Fruit fly (Drosophila melanogaster) whole organism, embryonic: ENCODE measurements around the gene Sgsh.

Source experiments
- Adf1 ChIP-seq: fragments of 200-800 bp; sonication (Bioruptor generic); IDR thresholded peaks from 2 replicates; pipeline ENCODE4 v1.3.6; 2022; ENCODE audit warnings: missing biosample characterization, missing genetic modification characterization
- Bgb ChIP-seq: fragments of 200-800 bp; sonication (Bioruptor generic); IDR thresholded peaks from 2 replicates; pipeline ENCODE4 v1.3.6; 2022; ENCODE audit warnings: missing biosample characterization, missing genetic modification characterization; ENCODE audit not compliant: partially characterized antibody
- Blimp-1 ChIP-seq: fragments of 200-800 bp; sonication (Bioruptor generic); optimal IDR thresholded peaks from 3 replicates; lab custom pipeline; 2018; ENCODE audit warnings: missing biosample characterization, missing genetic modification characterization, mild to moderate bottlenecking, moderate library complexity, missing genetic modification reagents
- BtbVII ChIP-seq: fragments of 200-800 bp; sonication (Bioruptor generic); optimal IDR thresholded peaks from 3 replicates; lab custom pipeline; 2017; ENCODE audit warnings: missing biosample characterization, mild to moderate bottlenecking, missing genetic modification characterization
- CG10462 ChIP-seq: fragments of 200-800 bp; sonication (Bioruptor generic); optimal IDR thresholded peaks from 2 replicates; lab custom pipeline; 2016; ENCODE audit warnings: missing biosample characterization, missing genetic modification characterization
- CG10565 ChIP-seq: fragments of 200-800 bp; sonication (Bioruptor generic); optimal IDR thresholded peaks from 3 replicates; lab custom pipeline; 2016; ENCODE audit warnings: missing biosample characterization, mild to moderate bottlenecking, missing genetic modification characterization
- CG12299 ChIP-seq: fragments of 200-800 bp; sonication (Bioruptor generic); optimal IDR thresholded peaks from 2 replicates; lab custom pipeline; 2018; ENCODE audit warnings: missing biosample characterization, mild to moderate bottlenecking, missing genetic modification characterization
- CG12769 ChIP-seq: fragments of 200-800 bp; sonication (Bioruptor generic); optimal IDR thresholded peaks from 2 replicates; lab custom pipeline; 2019; ENCODE audit warnings: missing biosample characterization, mild to moderate bottlenecking, missing genetic modification characterization, moderate library complexity
- CG14860 ChIP-seq: fragments of 200-800 bp; sonication (Bioruptor generic); IDR thresholded peaks from 3 replicates; pipeline ENCODE4 v1.3.6; 2022; ENCODE audit warnings: missing biosample characterization, missing genetic modification characterization; ENCODE audit not compliant: partially characterized antibody
- CG18011 ChIP-seq: fragments of 200-800 bp; sonication (Bioruptor generic); optimal IDR thresholded peaks from 2 replicates; lab custom pipeline; 2017; ENCODE audit warnings: missing biosample characterization, missing genetic modification characterization, mild to moderate bottlenecking, moderate library complexity, missing genotype
- CG34224 ChIP-seq: fragments of 200-800 bp; sonication (Bioruptor generic); IDR thresholded peaks from 3 replicates; pipeline ENCODE4 v1.3.6; 2022; ENCODE audit warnings: missing biosample characterization, missing genetic modification characterization; ENCODE audit not compliant: partially characterized antibody
- CG34422 ChIP-seq: fragments of 200-800 bp; sonication (Bioruptor generic); IDR thresholded peaks from 3 replicates; pipeline ENCODE4 v1.3.6; 2022; ENCODE audit warnings: missing biosample characterization, missing genetic modification characterization
- CG4360 ChIP-seq: fragments of 200-800 bp; sonication (Bioruptor generic); IDR thresholded peaks from 2 replicates; pipeline ENCODE4 v1.3.6; 2022; ENCODE audit warnings: missing biosample characterization, missing genetic modification characterization
- CG5180 ChIP-seq: fragments of 200-800 bp; sonication (Bioruptor generic); optimal IDR thresholded peaks from 3 replicates; lab custom pipeline; 2017; ENCODE audit warnings: missing biosample characterization, missing genetic modification characterization, mild to moderate bottlenecking, moderate library complexity, missing genetic modification reagents
- CG6765 ChIP-seq: fragments of 200-800 bp; sonication (Bioruptor generic); optimal IDR thresholded peaks from 3 replicates; lab custom pipeline; 2017; ENCODE audit warnings: missing biosample characterization, mild to moderate bottlenecking, missing genetic modification characterization
- CG7786 ChIP-seq: fragments of 200-800 bp; sonication (Bioruptor generic); optimal IDR thresholded peaks from 2 replicates; lab custom pipeline; 2016; ENCODE audit warnings: missing biosample characterization, missing genetic modification characterization
- CG7928 ChIP-seq: fragments of 200-800 bp; sonication (Bioruptor generic); optimal IDR thresholded peaks from 2 replicates; lab custom pipeline; 2017; ENCODE audit warnings: missing biosample characterization, mild to moderate bottlenecking, missing genetic modification characterization
- CG9932 ChIP-seq: fragments of 200-800 bp; sonication (Bioruptor generic); IDR thresholded peaks from 2 replicates; pipeline ENCODE4 v1.3.6; 2022; ENCODE audit warnings: missing biosample characterization, missing genetic modification characterization
- CTCF ChIP-seq: fragments of 200-800 bp; sonication (Bioruptor generic); optimal IDR thresholded peaks from 2 replicates; lab custom pipeline; 2017; ENCODE audit warnings: missing biosample characterization, mild to moderate bottlenecking, missing genetic modification characterization, moderate library complexity
- Doc2 ChIP-seq: fragments of 200-800 bp; sonication (Bioruptor generic); IDR thresholded peaks from 2 replicates; pipeline ENCODE4 v1.3.6; 2022; ENCODE audit warnings: missing biosample characterization, missing genetic modification characterization
- ERR ChIP-seq: fragments of 200-800 bp; sonication (Bioruptor generic); optimal IDR thresholded peaks from 2 replicates; lab custom pipeline; 2016; ENCODE audit warnings: missing biosample characterization, missing genetic modification characterization
- HLH4C ChIP-seq: fragments of 200-800 bp; sonication (Bioruptor generic); IDR thresholded peaks from 3 replicates; pipeline ENCODE4 v1.3.6; 2022; ENCODE audit warnings: missing biosample characterization, missing genetic modification characterization; ENCODE audit not compliant: partially characterized antibody
- Hand ChIP-seq: fragments of 200-800 bp; sonication (Bioruptor generic); optimal IDR thresholded peaks from 2 replicates; lab custom pipeline; 2017; ENCODE audit warnings: mild to moderate bottlenecking, missing biosample characterization, missing genetic modification reagents, missing genetic modification characterization
- HmgD ChIP-seq: fragments of 200-800 bp; sonication (Bioruptor generic); optimal IDR thresholded peaks from 3 replicates; lab custom pipeline; 2016; ENCODE audit warnings: missing biosample characterization, missing genetic modification characterization
- Hmr ChIP-seq: fragments of 200-800 bp; sonication (Bioruptor generic); optimal IDR thresholded peaks from 3 replicates; lab custom pipeline; 2017; ENCODE audit warnings: mild to moderate bottlenecking, missing biosample characterization, missing genetic modification reagents, missing genetic modification characterization
- Hr78 ChIP-seq, 2 experiments: fragments of 200-800 bp in 1 of 2; fragments of >200 bp in 1 of 2; sonication (Bioruptor generic) in 1 of 2; optimal IDR thresholded peaks; 2 replicates each; lab custom pipeline; 2017 to 2019; ENCODE audit warnings: missing biosample characterization in 2 of 2, missing genetic modification characterization in 2 of 2, mild to moderate bottlenecking in 1 of 2, moderate library complexity in 1 of 2
- MBD-R2 ChIP-seq: fragments of 200-800 bp; sonication (Bioruptor generic); IDR thresholded peaks from 2 replicates; pipeline ENCODE4 v1.3.6; 2022; ENCODE audit warnings: missing biosample characterization, missing genetic modification characterization
- Sry-β ChIP-seq: fragments of 200-800 bp; sonication (Bioruptor generic); optimal IDR thresholded peaks from 2 replicates; lab custom pipeline; 2018; ENCODE audit warnings: missing biosample characterization, mild to moderate bottlenecking, missing genetic modification characterization, moderate library complexity
- amos ChIP-seq: fragments of 200-800 bp; sonication (Bioruptor generic); IDR thresholded peaks from 2 replicates; pipeline ENCODE4 v1.3.6; 2022; ENCODE audit warnings: missing biosample characterization, missing genetic modification characterization; ENCODE audit not compliant: partially characterized antibody
- chinmo ChIP-seq: fragments of 200-800 bp; sonication (Bioruptor generic); IDR thresholded peaks from 4 replicates; pipeline ENCODE4 v1.3.6; 2022; ENCODE audit warnings: missing biosample characterization, missing genetic modification characterization; ENCODE audit not compliant: partially characterized antibody
- cwo ChIP-seq: fragments of 200-800 bp; sonication (Bioruptor generic); optimal IDR thresholded peaks from 3 replicates; lab custom pipeline; 2017; ENCODE audit warnings: missing biosample characterization, missing genetic modification characterization, mild to moderate bottlenecking, moderate library complexity, missing genetic modification reagents
- dm ChIP-seq: fragments of 200-800 bp; sonication (Bioruptor generic); optimal IDR thresholded peaks from 3 replicates; lab custom pipeline; 2016; ENCODE audit warnings: missing biosample characterization, missing genetic modification characterization
- dmrt99B ChIP-seq: fragments of 200-800 bp; sonication (Bioruptor generic); optimal IDR thresholded peaks from 2 replicates; lab custom pipeline; 2018; ENCODE audit warnings: missing biosample characterization, mild to moderate bottlenecking, missing genetic modification characterization, moderate library complexity
- dpn ChIP-seq, 2 experiments: fragments of 200-800 bp; sonication (Bioruptor generic); optimal IDR thresholded peaks; 3 replicates each; lab custom pipeline; 2016; ENCODE audit warnings: missing biosample characterization in 2 of 2, missing genetic modification characterization in 2 of 2
- eve ChIP-seq, 2 experiments: fragments of >200 bp; optimal IDR thresholded peaks; 2 replicates each; lab custom pipeline; 2017; ENCODE audit warnings: missing biosample characterization in 2 of 2, missing genetic modification characterization in 2 of 2
- gfzf ChIP-seq: fragments of 200-800 bp; sonication (Bioruptor generic); optimal IDR thresholded peaks from 2 replicates; lab custom pipeline; 2016; ENCODE audit warnings: missing biosample characterization, mild to moderate bottlenecking, missing genetic modification characterization, moderate library complexity
- gsb ChIP-seq: fragments of 200-800 bp; sonication (Bioruptor generic); IDR thresholded peaks from 2 replicates; pipeline ENCODE4 v1.3.6; 2022; ENCODE audit warnings: missing biosample characterization, missing genetic modification characterization
- jumu ChIP-seq: fragments of 200-800 bp; sonication (Bioruptor generic); optimal IDR thresholded peaks from 3 replicates; lab custom pipeline; 2016; ENCODE audit warnings: missing biosample characterization, missing genetic modification characterization
- ken ChIP-seq: fragments of 200-800 bp; sonication (Bioruptor generic); IDR thresholded peaks from 3 replicates; pipeline ENCODE4 v1.3.6; 2022; ENCODE audit warnings: missing biosample characterization, missing genetic modification characterization
- lab ChIP-seq: fragments of 200-800 bp; sonication (Bioruptor generic); optimal IDR thresholded peaks from 3 replicates; lab custom pipeline; 2017; ENCODE audit warnings: missing biosample characterization, missing genetic modification characterization, mild to moderate bottlenecking, moderate library complexity, missing genetic modification reagents
- nau ChIP-seq: fragments of 200-800 bp; sonication (Bioruptor generic); optimal IDR thresholded peaks from 3 replicates; lab custom pipeline; 2017; ENCODE audit warnings: missing biosample characterization, mild to moderate bottlenecking, missing genetic modification characterization, missing genetic modification reagents
- pita ChIP-seq: fragments of 200-800 bp; sonication (Bioruptor generic); optimal IDR thresholded peaks from 2 replicates; lab custom pipeline; 2017; ENCODE audit warnings: missing biosample characterization, mild to moderate bottlenecking, missing genetic modification characterization
- salm ChIP-seq: fragments of 200-800 bp; sonication (Bioruptor generic); optimal IDR thresholded peaks from 2 replicates; lab custom pipeline; 2018; ENCODE audit warnings: missing biosample characterization, mild to moderate bottlenecking, missing genetic modification characterization
- schlank ChIP-seq: fragments of 200-800 bp; sonication (Bioruptor generic); optimal IDR thresholded peaks from 2 replicates; lab custom pipeline; 2018; ENCODE audit warnings: missing biosample characterization, mild to moderate bottlenecking, missing genetic modification characterization
- sd ChIP-seq: fragments of 200-800 bp; sonication (Bioruptor generic); optimal IDR thresholded peaks from 3 replicates; lab custom pipeline; 2018; ENCODE audit warnings: missing biosample characterization, mild to moderate bottlenecking, missing genetic modification characterization, moderate library complexity
- slou ChIP-seq: fragments of 200-800 bp; sonication (Bioruptor generic); optimal IDR thresholded peaks from 3 replicates; lab custom pipeline; 2016; ENCODE audit warnings: missing biosample characterization, missing genetic modification characterization
- unc-4 ChIP-seq: fragments of 200-800 bp; sonication (Bioruptor generic); IDR thresholded peaks from 2 replicates; pipeline ENCODE4 v1.3.6; 2022; ENCODE audit warnings: missing biosample characterization, missing genetic modification characterization; ENCODE audit not compliant: partially characterized antibody

The Sgsh gene

DNA sequence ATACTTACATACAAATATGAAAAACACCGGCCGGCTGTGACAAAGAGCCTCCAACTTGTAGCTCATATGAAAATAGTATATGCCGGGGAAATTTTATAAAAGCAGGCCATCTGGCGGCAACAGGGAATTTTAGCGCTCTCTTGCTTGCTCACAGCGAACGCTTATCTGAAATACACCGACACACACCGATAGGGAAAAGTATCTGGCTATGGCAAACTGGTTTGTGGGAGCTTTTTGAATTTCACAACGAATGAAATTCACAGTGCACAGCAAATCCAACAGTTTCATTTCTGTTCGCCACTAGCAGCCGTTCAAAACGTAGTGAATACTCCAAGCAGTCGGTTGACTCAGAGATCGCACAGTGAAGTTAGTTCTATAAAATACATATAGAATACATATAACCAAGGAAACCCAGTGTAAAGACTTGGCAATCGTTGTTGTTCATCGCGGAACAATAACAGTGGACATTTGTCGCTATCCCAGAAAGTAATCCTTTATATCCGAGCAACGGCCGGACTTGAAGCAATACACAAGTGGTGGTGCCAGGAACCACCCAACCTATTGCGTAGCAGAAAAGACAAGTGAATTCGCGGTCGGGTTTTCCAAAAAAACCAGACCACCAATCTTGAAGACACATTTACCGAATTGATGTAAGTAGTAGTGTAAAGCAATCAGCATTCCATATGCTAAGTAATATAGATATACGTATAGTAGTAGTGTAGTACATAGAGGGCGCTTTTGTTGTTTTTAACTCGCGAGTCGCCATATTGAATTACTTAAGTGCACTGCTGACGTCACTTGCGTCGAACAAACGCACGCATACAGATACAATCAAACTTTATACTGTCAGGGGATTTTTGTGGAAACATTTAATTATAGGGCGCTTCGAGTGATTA is 5.5 kb upstream of the Sgsh start (continued):
- peak; percentile 53; the same call in 2 of the 3 replicates for TF ChIP-seq CG34224
- TF ChIP-seq chinmo = peak; percentile 94
- TF ChIP-seq nau (GFP tag; lab: Kevin White, UChicago) = peak; percentile 60
- TF ChIP-seq CG12299 (tag; lab: Kevin White, UChicago) = no peak
- no peak for TF ChIP-seq ken (GFP tag; lab: Robert Waterston, UW)
- TF ChIP-seq jumu (GFP tag; lab: Kevin White, UChicago) = no peak
- TF ChIP-seq amos (GFP tag; lab: Robert Waterston, UW) = peak; percentile 10; the same call in 1 of the 2 replicates
- peak; percentile 13 for TF ChIP-seq sd (tag; lab: Kevin White, UChicago)
- no peak for TF ChIP-seq CG10462 (GFP tag; lab: Kevin White, UChicago)
- TF ChIP-seq dmrt99B (tag; lab: Kevin White, UChicago) = peak; percentile 1
- TF ChIP-seq CG6765 (GFP tag; lab: Kevin White, UChicago) = peak; percentile 1
- TF ChIP-seq Doc2 (GFP tag; lab: Robert Waterston, UW) = no peak
- peak in 1 of 2 experiments; percentile 17 for TF ChIP-seq eve (GFP tag; optimal IDR thresholded peaks at IDR 0.05; lab: Kevin White, UChicago)
- TF ChIP-seq CG5180 (GFP tag; lab: Kevin White, UChicago) = no peak
- no peak for TF ChIP-seq Blimp-1 (GFP tag; lab: Kevin White, UChicago)
- TF ChIP-seq CG18011 = no peak
- TF ChIP-seq CTCF = peak; percentile 92
- TF ChIP-seq gsb (GFP tag; lab: Robert Waterston, UW) = no peak
- peak; percentile 43 for TF ChIP-seq CG4360 (GFP tag; lab: Robert Waterston, UW)
- TF ChIP-seq HLH4C (GFP tag; lab: Robert Waterston, UW) = no peak; the same call in 2 of the 3 replicates
- no peak for TF ChIP-seq pita
- no peak for TF ChIP-seq schlank (tag; lab: Kevin White, UChicago)
- peak; percentile 57; the same call in 1 of the 2 replicates for TF ChIP-seq Bgb (GFP tag; lab: Robert Waterston, UW)
- no peak for TF ChIP-seq CG9932 (GFP tag; lab: Robert Waterston, UW)
- peak; percentile 65; the same call in 1 of the 3 replicates for TF ChIP-seq CG34422 (GFP tag; lab: Robert Waterston, UW)
- no peak for TF ChIP-seq slou (GFP tag; lab: Kevin White, UChicago)
- no peak for TF ChIP-seq CG14860 (GFP tag; lab: Robert Waterston, UW)
- peak in 1 of 2 experiments; percentile 41 for TF ChIP-seq dpn (GFP tag; optimal IDR thresholded peaks at IDR 0.05; lab: Kevin White, UChicago)
- TF ChIP-seq Hand (GFP tag; lab: Kevin White, UChicago) = peak; percentile 7
- no peak for TF ChIP-seq Sry-β (GFP tag; lab: Kevin White, UChicago)
- TF ChIP-seq unc-4 = 0 out of 2 replicates have a peak, but pooled peaks have one; percentile 16
- TF ChIP-seq Adf1 (GFP tag; lab: Robert Waterston, UW) = no peak
- TF ChIP-seq salm (tag; lab: Kevin White, UChicago) = no peak
- peak; percentile 38 for TF ChIP-seq cwo (GFP tag; lab: Kevin White, UChicago)
- no peak for TF ChIP-seq CG7928 (GFP tag; lab: Kevin White, UChicago)
- TF ChIP-seq Hmr (GFP tag; lab: Kevin White, UChicago) = peak; percentile 55
- TF ChIP-seq HmgD (GFP tag; lab: Kevin White, UChicago) = no peak
- no peak for TF ChIP-seq gfzf (GFP tag; lab: Kevin White, UChicago)
- TF ChIP-seq BtbVII = peak; percentile 26
- TF ChIP-seq ERR (GFP tag; lab: Kevin White, UChicago) = no peak
- peak; percentile 61 for TF ChIP-seq CG12769 (tag; lab: Kevin White, UChicago)
- TF ChIP-seq MBD-R2 (GFP tag; lab: Robert Waterston, UW) = peak; percentile 25; the same call in 1 of the 2 replicates
- TF ChIP-seq CG10565 (GFP tag; lab: Kevin White, UChicago) = no peak
- TF ChIP-seq dm (GFP tag; lab: Kevin White, UChicago) = no peak
- no peak for TF ChIP-seq Hr78 (GFP tag; optimal IDR thresholded peaks at IDR 0.05; lab: Kevin White, UChicago)
- peak; percentile 31 for TF ChIP-seq lab
- no peak for TF ChIP-seq CG7786
